Worm (Caenorhabditis elegans): ENCODE measurements around the gene T28D6.4.

The T28D6.4 gene

DNA sequence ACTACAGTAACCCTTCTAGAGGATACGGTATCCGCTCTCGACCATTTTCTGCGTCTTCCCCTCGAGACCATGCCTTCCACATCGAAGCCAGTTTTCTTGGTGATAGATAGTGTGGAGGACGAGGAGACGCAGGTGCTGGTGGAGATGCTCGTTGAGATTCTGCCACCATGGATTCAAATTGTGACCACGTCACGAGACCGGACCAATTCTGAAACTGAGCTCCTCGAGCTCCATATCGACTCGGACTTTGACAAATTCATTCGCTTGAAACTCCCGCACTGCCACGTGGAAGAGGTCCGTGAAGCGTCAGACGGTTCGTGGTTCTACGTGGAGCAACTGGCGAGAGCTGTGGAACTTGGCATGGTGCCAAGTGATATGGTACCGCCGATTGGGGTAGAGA lies 1.1 kb downstream of the T28D6.4 start:
- TF ChIP-seq med-1 (GFP tag; optimal IDR thresholded peaks at IDR 0.05; ENCODE audit: insufficient read depth) (no peak), flt-1 (GFP tag; IDR thresholded peaks at IDR 0.05) (no peak), ref-1 (GFP tag; conservative IDR thresholded peaks at IDR 0.05) (no peak), ztf-29 (GFP tag; IDR thresholded peaks at IDR 0.05) (no peak), tab-1 (GFP tag; IDR thresholded peaks at IDR 0.05) (no peak), klf-2 (GFP tag; conservative IDR thresholded peaks at IDR 0.05) (no peak), cog-1 (tag; optimal IDR thresholded peaks at IDR 0.05) (no peak), ztf-23 (GFP tag; IDR thresholded peaks at IDR 0.05) (no peak), T22C8.4 (GFP tag; IDR thresholded peaks at IDR 0.05) (no peak)

DNA sequence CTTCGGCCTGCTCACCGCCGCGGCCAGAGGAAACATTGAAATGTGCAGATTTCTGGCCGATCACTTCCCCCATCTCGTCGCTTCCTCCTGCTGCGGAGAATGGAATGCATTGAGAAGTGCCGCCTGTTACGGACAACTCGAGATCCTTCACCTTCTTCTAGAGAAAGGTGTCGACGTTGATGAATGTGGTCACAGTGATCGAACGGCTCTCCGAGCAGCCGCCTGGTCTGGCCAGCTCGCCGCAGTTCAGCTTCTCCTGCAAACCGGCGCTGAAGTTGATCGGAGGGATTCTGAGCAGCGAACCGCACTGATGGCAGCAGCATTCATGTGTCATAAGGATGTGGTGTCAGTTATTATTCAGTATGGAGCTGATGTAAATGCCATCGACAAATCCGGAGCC lies 2.7 kb downstream of the T28D6.4 start:
- TF ChIP-seq ztf-29 (GFP tag; IDR thresholded peaks at IDR 0.05) (no peak), klf-2 (GFP tag; conservative IDR thresholded peaks at IDR 0.05) (no peak), ztf-23 (GFP tag; IDR thresholded peaks at IDR 0.05) (no peak), med-1 (GFP tag; optimal IDR thresholded peaks at IDR 0.05; ENCODE audit: insufficient read depth) (no peak), tab-1 (GFP tag; IDR thresholded peaks at IDR 0.05) (no peak), T22C8.4 (GFP tag; IDR thresholded peaks at IDR 0.05) (no peak), flt-1 (GFP tag; IDR thresholded peaks at IDR 0.05) (no peak), cog-1 (tag; optimal IDR thresholded peaks at IDR 0.05) (no peak), ref-1 (GFP tag; conservative IDR thresholded peaks at IDR 0.05) (no peak)

DNA sequence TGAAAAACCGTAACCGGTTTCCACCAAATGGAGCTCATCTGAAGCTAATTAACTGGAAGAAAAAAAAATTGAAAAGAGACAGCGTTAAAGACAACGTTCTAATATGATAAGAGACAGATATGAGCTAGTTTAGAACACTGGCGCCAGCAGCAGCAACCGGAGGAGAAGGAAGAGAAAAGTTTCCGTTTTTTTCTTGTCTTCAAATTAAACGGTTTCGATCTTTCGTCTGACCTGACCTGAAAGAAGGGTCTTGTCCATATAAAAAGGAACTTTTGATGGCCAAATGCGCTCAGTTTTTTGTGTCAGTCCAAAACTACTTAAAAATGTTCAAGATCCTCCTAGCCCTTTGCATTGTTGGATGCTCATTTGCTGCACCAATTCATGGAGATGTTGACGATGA lies 6.2 kb downstream of the T28D6.4 start, which contains the start of gene T28D6.3:
Gene T28D6.3, plus strand, starts transcription at position 301 of the 400 bp plus-strand sequence.
- no peak for TF ChIP-seq ref-1 (GFP tag; conservative IDR thresholded peaks at IDR 0.05)
- TF ChIP-seq tab-1 (GFP tag; IDR thresholded peaks at IDR 0.05) = no peak
- TF ChIP-seq cog-1 (tag; optimal IDR thresholded peaks at IDR 0.05) = no peak
- no peak for TF ChIP-seq med-1 (GFP tag; optimal IDR thresholded peaks at IDR 0.05; ENCODE audit: insufficient read depth)
- TF ChIP-seq ztf-23 (GFP tag; IDR thresholded peaks at IDR 0.05) = no peak
- no peak for TF ChIP-seq klf-2 (GFP tag; conservative IDR thresholded peaks at IDR 0.05)
- TF ChIP-seq ztf-29 (GFP tag; IDR thresholded peaks at IDR 0.05) = no peak
- TF ChIP-seq flt-1 (GFP tag; IDR thresholded peaks at IDR 0.05) = no peak
- no peak for TF ChIP-seq T22C8.4 (GFP tag; IDR thresholded peaks at IDR 0.05)

DNA sequence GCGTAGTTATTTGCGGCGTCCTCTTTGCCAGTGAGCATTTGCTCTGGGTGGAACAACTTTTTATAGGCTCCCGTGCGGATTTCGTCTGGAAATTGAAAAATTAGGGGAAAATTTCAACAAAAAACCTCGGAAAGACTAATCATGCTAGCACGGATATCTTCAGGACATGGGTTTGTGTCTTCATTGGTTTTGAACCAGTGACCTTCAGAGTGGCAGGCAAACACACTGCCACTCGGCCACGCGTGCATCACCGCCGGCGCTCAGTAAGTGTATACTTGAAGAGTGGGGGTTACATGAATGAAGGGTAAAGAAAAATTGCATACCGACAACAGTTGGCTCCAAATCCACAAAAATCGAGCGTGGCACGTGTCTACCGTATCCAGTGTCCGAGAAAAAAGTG lies 11.0 kb downstream of the T28D6.4 start:
- peak; percentile 87 for TF ChIP-seq T22C8.4 (GFP tag; IDR thresholded peaks at IDR 0.05)
- peak; percentile 93 for TF ChIP-seq klf-2 (GFP tag; conservative IDR thresholded peaks at IDR 0.05)
- peak; percentile 93 for TF ChIP-seq ztf-23 (GFP tag; IDR thresholded peaks at IDR 0.05)
- peak; percentile 95 for TF ChIP-seq tab-1 (GFP tag; IDR thresholded peaks at IDR 0.05)
- TF ChIP-seq flt-1 (GFP tag; IDR thresholded peaks at IDR 0.05) = peak; percentile 96
- peak; percentile 91 for TF ChIP-seq ztf-29 (GFP tag; IDR thresholded peaks at IDR 0.05)
- TF ChIP-seq ref-1 (GFP tag; conservative IDR thresholded peaks at IDR 0.05) = peak; percentile 95
- TF ChIP-seq cog-1 (tag; optimal IDR thresholded peaks at IDR 0.05) = peak; percentile 83
- TF ChIP-seq med-1 (GFP tag; optimal IDR thresholded peaks at IDR 0.05; ENCODE audit: insufficient read depth) = peak; percentile 14

DNA sequence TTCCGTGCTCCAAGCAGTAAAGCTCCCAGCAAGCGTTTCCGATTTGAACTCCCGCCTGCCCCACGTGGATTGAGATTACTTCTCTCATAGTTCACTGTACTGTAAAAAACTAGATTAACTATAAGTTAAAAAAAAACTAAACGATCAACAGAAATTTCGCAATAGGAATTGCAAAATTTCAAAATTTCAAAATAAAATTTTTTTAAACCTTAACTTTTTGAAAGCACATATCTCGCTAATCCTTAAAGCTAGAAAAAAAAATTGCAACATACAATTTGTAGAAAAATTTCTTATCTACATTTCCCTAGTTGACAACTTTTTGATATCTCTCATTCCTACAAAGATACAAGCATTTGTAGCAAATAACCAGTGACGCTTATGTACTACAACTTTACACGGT lies 11.4 kb downstream of the T28D6.4 start, which contains the start of gene tba-7:
Gene tba-7, minus strand, starts transcription at position 101 of the 400 bp plus-strand sequence.
- no peak for TF ChIP-seq ztf-29 (GFP tag; IDR thresholded peaks at IDR 0.05)
- TF ChIP-seq klf-2 (GFP tag; conservative IDR thresholded peaks at IDR 0.05) = no peak
- TF ChIP-seq T22C8.4 (GFP tag; IDR thresholded peaks at IDR 0.05) = no peak
- TF ChIP-seq tab-1 (GFP tag; IDR thresholded peaks at IDR 0.05) = no peak
- TF ChIP-seq ref-1 (GFP tag; conservative IDR thresholded peaks at IDR 0.05) = no peak
- TF ChIP-seq cog-1 (tag; optimal IDR thresholded peaks at IDR 0.05) = no peak
- no peak for TF ChIP-seq flt-1 (GFP tag; IDR thresholded peaks at IDR 0.05)
- TF ChIP-seq ztf-23 (GFP tag; IDR thresholded peaks at IDR 0.05) = no peak
- no peak for TF ChIP-seq med-1 (GFP tag; optimal IDR thresholded peaks at IDR 0.05; ENCODE audit: insufficient read depth)

DNA sequence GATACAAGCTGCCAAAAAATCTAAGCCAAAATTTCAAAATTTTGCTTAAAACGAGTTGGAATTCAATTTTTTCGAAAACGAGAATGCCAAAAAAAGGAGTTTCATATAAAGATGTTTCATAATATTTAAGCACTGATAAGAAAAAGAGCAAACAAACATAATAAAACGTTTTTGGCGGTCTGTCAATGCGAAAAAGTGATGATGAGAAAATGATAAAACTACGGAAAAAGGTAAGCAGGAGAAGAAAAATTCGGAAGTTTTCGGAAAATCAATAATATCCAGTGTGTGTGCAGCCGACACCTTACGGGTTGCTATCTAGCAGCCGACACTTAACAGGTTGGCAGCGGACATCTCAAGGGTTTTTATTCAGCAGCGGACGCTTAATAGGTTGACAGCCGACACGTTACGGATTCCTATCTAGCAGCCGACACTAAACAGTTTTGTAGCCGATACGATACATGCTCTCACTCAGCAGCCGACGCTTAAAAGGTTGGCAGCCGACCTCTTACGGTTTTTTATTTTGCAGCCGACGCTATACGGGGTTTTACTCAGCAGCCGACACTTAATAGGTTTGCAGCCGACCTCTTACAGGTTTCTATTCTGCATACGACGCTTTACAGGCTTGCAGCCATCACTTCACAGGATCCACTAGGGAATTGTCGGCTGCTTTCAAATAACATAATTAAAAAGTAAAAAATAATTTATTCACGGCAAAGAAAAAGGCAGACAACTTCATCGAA lies 12.1 kb downstream of the T28D6.4 start:
- TF ChIP-seq med-1 (GFP tag; optimal IDR thresholded peaks at IDR 0.05; ENCODE audit: insufficient read depth) = no peak
- TF ChIP-seq cog-1 (tag; optimal IDR thresholded peaks at IDR 0.05) = no peak
- TF ChIP-seq flt-1 (GFP tag; IDR thresholded peaks at IDR 0.05) = no peak
- no peak for TF ChIP-seq tab-1 (GFP tag; IDR thresholded peaks at IDR 0.05)
- no peak for TF ChIP-seq ztf-23 (GFP tag; IDR thresholded peaks at IDR 0.05)
- TF ChIP-seq ztf-29 (GFP tag; IDR thresholded peaks at IDR 0.05) = no peak
- no peak; the same call in 1 of the 2 replicates for TF ChIP-seq T22C8.4 (GFP tag; IDR thresholded peaks at IDR 0.05)
- no peak for TF ChIP-seq klf-2 (GFP tag; conservative IDR thresholded peaks at IDR 0.05)
- no peak for TF ChIP-seq ref-1 (GFP tag; conservative IDR thresholded peaks at IDR 0.05)

DNA sequence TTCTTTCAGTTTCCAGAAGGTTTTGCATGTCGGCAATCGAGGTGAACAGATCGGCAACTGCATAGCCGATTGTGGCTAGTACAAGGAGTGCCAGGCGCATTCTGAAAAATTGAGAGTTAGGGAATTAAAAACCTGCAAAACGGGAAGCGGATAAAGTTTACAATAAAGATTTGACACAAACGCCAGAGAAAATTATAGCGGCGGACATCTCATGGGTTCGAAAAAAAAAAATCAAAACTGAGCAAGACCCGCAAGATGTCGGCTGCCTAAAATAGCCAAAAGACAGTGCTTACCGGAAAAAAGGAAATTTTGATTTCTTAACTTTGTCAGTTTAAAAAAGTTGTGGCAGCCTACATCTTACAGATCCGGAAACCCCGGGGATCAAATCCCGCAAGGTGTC lies 17.6 kb downstream of the T28D6.4 start, which contains the start of gene dpy-18:
Gene dpy-18, minus strand, starts transcription at position 101 of the 400 bp plus-strand sequence.
- no peak for TF ChIP-seq tab-1 (GFP tag; IDR thresholded peaks at IDR 0.05)
- no peak for TF ChIP-seq klf-2 (GFP tag; conservative IDR thresholded peaks at IDR 0.05)
- no peak for TF ChIP-seq flt-1 (GFP tag; IDR thresholded peaks at IDR 0.05)
- no peak for TF ChIP-seq ref-1 (GFP tag; conservative IDR thresholded peaks at IDR 0.05)
- TF ChIP-seq ztf-29 (GFP tag; IDR thresholded peaks at IDR 0.05) = no peak
- no peak for TF ChIP-seq cog-1 (tag; optimal IDR thresholded peaks at IDR 0.05)
- TF ChIP-seq med-1 (GFP tag; optimal IDR thresholded peaks at IDR 0.05; ENCODE audit: insufficient read depth) = no peak
- TF ChIP-seq ztf-23 (GFP tag; IDR thresholded peaks at IDR 0.05) = no peak

DNA sequence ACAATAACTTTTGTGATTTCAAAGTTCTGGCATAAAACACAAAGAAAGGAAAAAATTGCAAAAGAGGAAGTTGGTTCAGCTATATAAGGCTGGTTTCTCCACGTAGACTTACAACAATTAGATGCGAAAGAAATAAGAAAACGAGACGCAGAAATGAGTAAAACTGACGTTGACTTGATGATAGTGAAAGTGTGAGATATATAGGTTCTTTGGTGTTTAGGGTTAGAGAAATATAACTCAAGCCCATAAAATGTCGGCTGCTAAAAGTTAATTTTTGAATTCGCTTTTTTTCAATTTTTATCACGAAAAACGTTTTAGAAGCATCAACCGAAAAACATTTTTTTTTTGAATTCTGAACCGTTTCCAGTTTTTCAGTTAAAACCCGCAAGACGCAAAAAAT lies 18.2 kb downstream of the T28D6.4 start:
- TF ChIP-seq T22C8.4 (GFP tag; IDR thresholded peaks at IDR 0.05) (no peak), ztf-23 (GFP tag; IDR thresholded peaks at IDR 0.05) (no peak), med-1 (GFP tag; optimal IDR thresholded peaks at IDR 0.05; ENCODE audit: insufficient read depth) (no peak), ref-1 (GFP tag; conservative IDR thresholded peaks at IDR 0.05) (no peak), klf-2 (GFP tag; conservative IDR thresholded peaks at IDR 0.05) (no peak), tab-1 (GFP tag; IDR thresholded peaks at IDR 0.05) (no peak), flt-1 (GFP tag; IDR thresholded peaks at IDR 0.05) (no peak), cog-1 (tag; optimal IDR thresholded peaks at IDR 0.05) (no peak), ztf-29 (GFP tag; IDR thresholded peaks at IDR 0.05) (no peak)

DNA sequence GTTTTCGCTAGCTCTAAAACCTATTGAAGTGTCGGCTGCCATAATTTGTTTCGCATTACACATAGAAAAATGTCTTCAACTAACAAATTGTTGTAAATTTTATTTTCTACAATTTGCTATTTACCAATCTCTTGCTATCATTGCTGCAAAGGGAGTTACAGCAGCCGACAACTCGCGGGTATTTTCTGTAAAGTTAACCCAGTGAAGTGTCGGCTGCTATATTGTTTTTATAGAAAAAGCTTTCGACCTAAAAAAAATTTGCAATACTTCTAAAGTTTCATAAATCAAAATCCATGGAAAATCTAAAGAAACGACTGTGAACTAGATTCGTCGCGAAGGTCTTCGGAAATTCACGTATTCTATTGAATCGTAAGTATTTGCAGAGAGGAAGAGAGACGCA lies 18.7 kb downstream of the T28D6.4 start:
- TF ChIP-seq ztf-23 (GFP tag; IDR thresholded peaks at IDR 0.05) (no peak), tab-1 (GFP tag; IDR thresholded peaks at IDR 0.05) (no peak), klf-2 (GFP tag; conservative IDR thresholded peaks at IDR 0.05) (no peak), T22C8.4 (GFP tag; IDR thresholded peaks at IDR 0.05) (no peak), flt-1 (GFP tag; IDR thresholded peaks at IDR 0.05) (no peak), cog-1 (tag; optimal IDR thresholded peaks at IDR 0.05) (no peak), ztf-29 (GFP tag; IDR thresholded peaks at IDR 0.05) (no peak), ref-1 (GFP tag; conservative IDR thresholded peaks at IDR 0.05) (no peak), med-1 (GFP tag; optimal IDR thresholded peaks at IDR 0.05; ENCODE audit: insufficient read depth) (no peak)
